Fruit fly (Drosophila melanogaster) Kc167 (cell line): ENCODE measurements around the gene CG43798.

ENCODE experiments used
- Myc ChIP-seq: fragments of >200 bp; optimal IDR thresholded peaks from 2 replicates; lab custom pipeline; 2017; ENCODE audit warnings: missing external identifiers
- Sin3A ChIP-seq: fragments of >200 bp; optimal IDR thresholded peaks from 2 replicates; lab custom pipeline; 2018; ENCODE audit warnings: missing external identifiers
- h ChIP-seq: fragments of >200 bp; optimal IDR thresholded peaks from 3 replicates; lab custom pipeline; 2018; ENCODE audit warnings: missing external identifiers
- insv ChIP-seq: fragments of >200 bp; optimal IDR thresholded peaks from 3 replicates; lab custom pipeline; 2018; ENCODE audit warnings: missing external identifiers
- psq ChIP-seq: fragments of >200 bp; optimal IDR thresholded peaks from 2 replicates; lab custom pipeline; 2017; ENCODE audit warnings: missing external identifiers
- ttk ChIP-seq: sonication (Bioruptor generic); optimal IDR thresholded peaks from 2 replicates; lab custom pipeline; 2017; ENCODE audit warnings: missing external identifiers

- no peak for TF ChIP-seq psq (lab: Kevin White, UChicago)
- TF ChIP-seq Sin3A (lab: Kevin White, UChicago): no peak
- no peak for TF ChIP-seq h (lab: Kevin White, UChicago)
- TF ChIP-seq insv (lab: Kevin White, UChicago): no peak
- TF ChIP-seq Myc (lab: Kevin White, UChicago): no peak
- TF ChIP-seq ttk (lab: Kevin White, UChicago): no peak
Measured at dm6 chr2L:4646751-4647150, at the start of gene CG43798.
